Worm (Caenorhabditis elegans) whole organism, mixed stage, embryonic: ENCODE results near the gene H03G16.7.

Experiments used
- mep-1 ChIP-seq: fragments of 150-350 bp; optimal IDR thresholded peaks from 2 replicates; lab custom pipeline; 2017; ENCODE audit warnings: missing biosample characterization, missing genetic modification reagents, missing genetic modification characterization, inconsistent platforms
- nhr-12 ChIP-seq: fragments of 150-350 bp; optimal IDR thresholded peaks from 2 replicates; lab custom pipeline; 2014; ENCODE audit warnings: missing biosample characterization, missing genetic modification characterization
- pha-4 ChIP-seq: fragments of 150-350 bp; optimal IDR thresholded peaks from 2 replicates; lab custom pipeline; 2018; ENCODE audit warnings: missing biosample characterization, missing genetic modification reagents, missing genetic modification characterization
- snpc-4 ChIP-seq: fragments of 150-350 bp; optimal IDR thresholded peaks from 2 replicates; lab custom pipeline; 2014; ENCODE audit warnings: missing biosample characterization, missing genetic modification characterization
- unc-62 ChIP-seq: fragments of 150-350 bp; optimal IDR thresholded peaks from 2 replicates; lab custom pipeline; 2014; ENCODE audit warnings: missing biosample characterization, missing genetic modification reagents, missing genetic modification characterization

DNA sequence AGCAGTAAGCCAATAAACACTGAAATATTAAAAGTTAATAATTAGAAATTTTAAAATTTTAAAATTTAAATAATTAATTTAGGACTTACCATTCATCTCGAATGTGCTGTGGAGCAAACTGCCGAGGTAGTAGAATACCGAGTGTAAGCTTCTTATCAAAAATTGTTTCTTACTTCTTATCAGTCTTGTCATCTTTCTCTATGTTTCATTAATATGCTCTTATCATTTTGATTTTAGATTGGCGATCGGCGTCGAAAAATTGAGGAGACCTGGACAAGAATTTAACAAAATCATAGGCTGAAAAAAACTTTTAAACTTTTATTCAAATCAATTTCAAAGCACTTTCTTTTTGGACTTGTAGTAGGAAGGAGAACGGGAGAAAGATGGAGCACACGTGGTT lies 41.9 kb upstream of the H03G16.7 start, which contains the start of gene F09B12.3:
- TF ChIP-seq pha-4 (tag; lab: Kevin White, UChicago) (no peak), unc-62 (GFP tag; lab: Kevin White, UChicago) (no peak), nhr-12 (tag; lab: Kevin White, UChicago) (no peak), snpc-4 (no peak), mep-1 (tag; lab: Kevin White, UChicago) (no peak)
